Fruit fly (Drosophila melanogaster): ENCODE measurements around the gene wupA.

wupA gene

dm6 chrX:18085470-18085797, 31.3 kb downstream of the wupA start, which contains the start of gene Ada3:
Gene Ada3, plus strand, starts transcription at chrX:18085761.
- TF ChIP-seq peb (GFP tag; IDR thresholded peaks at IDR 0.05) (peak; percentile 48; the same call in 1 of the 2 replicates), CG2116 (GFP tag; optimal IDR thresholded peaks at IDR 0.05) (peak; percentile 57), CG8388 (GFP tag; optimal IDR thresholded peaks at IDR 0.05) (peak; percentile 54), en (GFP tag; optimal IDR thresholded peaks at IDR 0.05) (no peak), CG13424 (tag; optimal IDR thresholded peaks at IDR 0.05) (peak; percentile 84), Chrac-16 (GFP tag; optimal IDR thresholded peaks at IDR 0.05) (peak; percentile 79), Elba2 (GFP tag; optimal IDR thresholded peaks at IDR 0.05) (peak; percentile 36), ase (GFP tag; IDR thresholded peaks at IDR 0.05) (0 out of 3 replicates have a peak, but pooled peaks have one; percentile 26), Gug (GFP tag; IDR thresholded peaks at IDR 0.05) (peak; percentile 60; the same call in 2 of the 4 replicates), Camta (GFP tag; optimal IDR thresholded peaks at IDR 0.05) (peak; percentile 64), CG7928 (GFP tag; optimal IDR thresholded peaks at IDR 0.05) (peak; percentile 21), Dip2 (GFP tag; IDR thresholded peaks at IDR 0.05) (no peak), pros (GFP tag; optimal IDR thresholded peaks at IDR 0.05) (no peak), fd96Cb (tag; optimal IDR thresholded peaks at IDR 0.05) (peak; percentile 68), CG9876 (GFP tag; optimal IDR thresholded peaks at IDR 0.05) (peak; percentile 37), Ssrp (tag; optimal IDR thresholded peaks at IDR 0.05) (peak; percentile 69), C15 (GFP tag; IDR thresholded peaks at IDR 0.05) (peak; percentile 52; the same call in 1 of the 3 replicates), CG18619 (GFP tag; optimal IDR thresholded peaks at IDR 0.05) (peak; percentile 61), az2 (GFP tag; optimal IDR thresholded peaks at IDR 0.05) (peak; percentile 70), Hmx (GFP tag; optimal IDR thresholded peaks at IDR 0.05) (peak; percentile 70), Dp (GFP tag; optimal IDR thresholded peaks at IDR 0.05) (peak; percentile 44), fd102C (GFP tag; optimal IDR thresholded peaks at IDR 0.05) (no peak), CG15073 (GFP tag; optimal IDR thresholded peaks at IDR 0.05) (no peak), ro (GFP tag; IDR thresholded peaks at IDR 0.05) (no peak), Atf3 (GFP tag; optimal IDR thresholded peaks at IDR 0.05) (peak; percentile 69), tna (GFP tag; IDR thresholded peaks at IDR 0.05; ENCODE audit: partially characterized antibody) (no peak), CG10147 (GFP tag; optimal IDR thresholded peaks at IDR 0.05) (peak; percentile 31), oc (tag; optimal IDR thresholded peaks at IDR 0.05) (no peak), CG6654 (GFP tag; optimal IDR thresholded peaks at IDR 0.05) (no peak), sug (tag; optimal IDR thresholded peaks at IDR 0.05) (peak; percentile 78), CG10959 (GFP tag; IDR thresholded peaks at IDR 0.05) (0 out of 2 replicates have a peak, but pooled peaks have one; percentile 15), CHES-1-like (GFP tag; optimal IDR thresholded peaks at IDR 0.05) (peak; percentile 75), dan (GFP tag; IDR thresholded peaks at IDR 0.05) (no peak), Ets65A (GFP tag) (peak; percentile 98), Eip74EF (GFP tag; optimal IDR thresholded peaks at IDR 0.05) (no peak), aop (GFP tag; IDR thresholded peaks at IDR 0.05) (no peak), CG15479 (GFP tag; optimal IDR thresholded peaks at IDR 0.05) (no peak), CG4360 (GFP tag; IDR thresholded peaks at IDR 0.05) (no peak), Drgx (GFP tag; IDR thresholded peaks at IDR 0.05) (peak; percentile 59; the same call in 1 of the 2 replicates), CG34224 (GFP tag; IDR thresholded peaks at IDR 0.05; ENCODE audit: partially characterized antibody) (no peak), CG14050 (GFP tag; IDR thresholded peaks at IDR 0.05) (peak; percentile 61), CG9817 (tag; optimal IDR thresholded peaks at IDR 0.05) (peak; percentile 77), crp (GFP tag; optimal IDR thresholded peaks at IDR 0.05) (peak in 1 of 2 experiments; percentile 34), CG7963 (GFP tag; IDR thresholded peaks at IDR 0.05; ENCODE audit: partially characterized antibody) (no peak), jigr1 (GFP tag; IDR thresholded peaks at IDR 0.05) (no peak), CG7987 (GFP tag; optimal IDR thresholded peaks at IDR 0.05) (no peak), D (optimal IDR thresholded peaks at IDR 0.05) (no peak), D (GFP tag; optimal IDR thresholded peaks at IDR 0.05) (peak; percentile 45), CG31441 (GFP tag; IDR thresholded peaks at IDR 0.05) (peak; percentile 67), H15 (GFP tag; IDR thresholded peaks at IDR 0.05) (peak; percentile 40; the same call in 1 of the 3 replicates), Oli (tag; optimal IDR thresholded peaks at IDR 0.05) (peak; percentile 54)
